Worm (Caenorhabditis elegans): Measurements from ENCODE around the gene F29G6.1.

The F29G6.1 gene

ce11 chrX:11498871-11499270, 3.2 kb upstream of the F29G6.1 start (continued):
- TF ChIP-seq hmg-1.1 (GFP tag; IDR thresholded peaks at IDR 0.05) (no peak), lin-39 (tag; optimal IDR thresholded peaks at IDR 0.05) (no peak), nhr-76 (tag; optimal IDR thresholded peaks at IDR 0.05) (no peak), Y5F2A.4 (GFP tag; optimal IDR thresholded peaks at IDR 0.05) (no peak), mdl-1 (tag; optimal IDR thresholded peaks at IDR 0.05) (no peak), nhr-77 (tag; optimal IDR thresholded peaks at IDR 0.05) (peak; percentile 1), hlh-30 (tag; optimal IDR thresholded peaks at IDR 0.05; ENCODE audit: insufficient read depth) (no peak), madf-9 (GFP tag; conservative IDR thresholded peaks at IDR 0.05) (no peak), fkh-10 (GFP tag; optimal IDR thresholded peaks at IDR 0.05) (no peak)

ce11 chrX:11499738-11500137, 2.3 kb upstream of the F29G6.1 start, which contains the start of gene T25C12.3:
Gene T25C12.3 (minus strand): TSS chrX:11499999.
- TF ChIP-seq dpl-1 (GFP tag; optimal IDR thresholded peaks at IDR 0.05) (no peak), tra-1 (GFP tag; IDR thresholded peaks at IDR 0.05) (peak; percentile 43), daf-16 (GFP tag; optimal IDR thresholded peaks at IDR 0.05) (no peak), daf-16 (tag; optimal IDR thresholded peaks at IDR 0.05) (peak; percentile 18), F10B5.3 (tag; optimal IDR thresholded peaks at IDR 0.05) (no peak), F49E8.2 (tag; optimal IDR thresholded peaks at IDR 0.05; ENCODE audit: borderline replicate concordance) (no peak), nhr-11 (tag; optimal IDR thresholded peaks at IDR 0.05) (no peak), attf-4 (tag; optimal IDR thresholded peaks at IDR 0.05) (no peak), sdz-12 (GFP tag; optimal IDR thresholded peaks at IDR 0.05) (no peak), unc-62 (GFP tag; optimal IDR thresholded peaks at IDR 0.05 in 1 of 2) (peak in 1 of 2 experiments; percentile 72), unc-62 (tag; optimal IDR thresholded peaks at IDR 0.05) (no peak), nhr-28 (tag; optimal IDR thresholded peaks at IDR 0.05) (peak; percentile 47), ZK337.2 (GFP tag; IDR thresholded peaks at IDR 0.05) (no peak), hlh-11 (tag; optimal IDR thresholded peaks at IDR 0.05) (peak; percentile 51), lin-15B (tag; optimal IDR thresholded peaks at IDR 0.05) (no peak), php-3 (GFP tag; IDR thresholded peaks at IDR 0.05) (peak; percentile 64; the same call in 1 of the 2 replicates), pqm-1 (tag; optimal IDR thresholded peaks at IDR 0.05) (peak; percentile 82), mep-1 (tag; optimal IDR thresholded peaks at IDR 0.05) (no peak), zag-1 (tag; optimal IDR thresholded peaks at IDR 0.05) (no peak), set-16 (GFP tag; IDR thresholded peaks at IDR 0.05) (no peak), nhr-41 (GFP tag; IDR thresholded peaks at IDR 0.05) (no peak), lin-39 (tag; optimal IDR thresholded peaks at IDR 0.05) (no peak), dve-1 (tag; optimal IDR thresholded peaks at IDR 0.05; ENCODE audit: insufficient read depth) (peak; percentile 40), ZK546.5 (tag; optimal IDR thresholded peaks at IDR 0.05) (no peak), mxl-3 (GFP tag; optimal IDR thresholded peaks at IDR 0.05) (peak; percentile 50), D1046.2 (GFP tag; IDR thresholded peaks at IDR 0.05) (no peak), lin-1 (GFP tag; IDR thresholded peaks at IDR 0.05) (no peak), dmd-6 (GFP tag; IDR thresholded peaks at IDR 0.05) (peak; percentile 76), lsy-2 (tag; optimal IDR thresholded peaks at IDR 0.05) (no peak), T26A8.4 (GFP tag; IDR thresholded peaks at IDR 0.05) (no peak)

ce11 chrX:11500589-11500988, 1.5 kb upstream of the F29G6.1 start:
- no peak for TF ChIP-seq madf-9 (GFP tag; conservative IDR thresholded peaks at IDR 0.05)
- no peak for TF ChIP-seq mxl-3 (GFP tag; optimal IDR thresholded peaks at IDR 0.05)
- no peak for TF ChIP-seq nhr-25 (tag; optimal IDR thresholded peaks at IDR 0.05; ENCODE audit: borderline replicate concordance, insufficient read depth)
- no peak for TF ChIP-seq fkh-10 (GFP tag; optimal IDR thresholded peaks at IDR 0.05)
- no peak for TF ChIP-seq egl-43 (GFP tag; IDR thresholded peaks at IDR 0.05)
- TF ChIP-seq ztf-11 (tag; optimal IDR thresholded peaks at IDR 0.05): no peak
- no peak for TF ChIP-seq unc-62 (GFP tag; optimal IDR thresholded peaks at IDR 0.05 in 1 of 2)
- TF ChIP-seq unc-62 (tag; optimal IDR thresholded peaks at IDR 0.05): no peak
- TF ChIP-seq lim-7 (GFP tag; IDR thresholded peaks at IDR 0.05): no peak
- TF ChIP-seq ctbp-1 (GFP tag; IDR thresholded peaks at IDR 0.05): no peak
- TF ChIP-seq ama-1 (optimal IDR thresholded peaks at IDR 0.05): no peak
- no peak for TF ChIP-seq nhr-48 (tag; optimal IDR thresholded peaks at IDR 0.05)
- no peak for TF ChIP-seq T20F7.1 (GFP tag; optimal IDR thresholded peaks at IDR 0.05)
- no peak for TF ChIP-seq ces-1 (GFP tag; optimal IDR thresholded peaks at IDR 0.05)
- no peak for TF ChIP-seq zip-2 (tag; optimal IDR thresholded peaks at IDR 0.05)
- no peak for TF ChIP-seq spr-1 (tag; optimal IDR thresholded peaks at IDR 0.05)
- TF ChIP-seq skn-1 (tag; optimal IDR thresholded peaks at IDR 0.05): no peak
- peak; percentile 48 for TF ChIP-seq pqm-1 (tag; optimal IDR thresholded peaks at IDR 0.05)
- no peak for TF ChIP-seq Y48G9A.11 (GFP tag; IDR thresholded peaks at IDR 0.05)
- TF ChIP-seq attf-4 (tag; optimal IDR thresholded peaks at IDR 0.05): no peak

All from whole organism, L4 larva.